Fruit fly (Drosophila melanogaster): ENCODE results near the gene Gyc32E.

- no peak for TF ChIP-seq CG6163 (GFP tag; IDR thresholded peaks at IDR 0.05)
- no peak for TF ChIP-seq Smox (GFP tag; optimal IDR thresholded peaks at IDR 0.05)
- TF ChIP-seq Sox15 (GFP tag; optimal IDR thresholded peaks at IDR 0.05) = no peak
- TF ChIP-seq Ets21C (GFP tag; optimal IDR thresholded peaks at IDR 0.05) = no peak
- no peak for TF ChIP-seq Eip75B (GFP tag; optimal IDR thresholded peaks at IDR 0.05)
- TF ChIP-seq vri (GFP tag; optimal IDR thresholded peaks at IDR 0.05) = no peak
- TF ChIP-seq Hr38 (GFP tag; optimal IDR thresholded peaks at IDR 0.05) = no peak
Measured at dm6 chr2L:11178334-11178733, 29.4 kb upstream of the Gyc32E start.

All from whole organism, prepupa.